Worm (Caenorhabditis elegans): Measurements from ENCODE around the gene tsp-11.

DNA sequence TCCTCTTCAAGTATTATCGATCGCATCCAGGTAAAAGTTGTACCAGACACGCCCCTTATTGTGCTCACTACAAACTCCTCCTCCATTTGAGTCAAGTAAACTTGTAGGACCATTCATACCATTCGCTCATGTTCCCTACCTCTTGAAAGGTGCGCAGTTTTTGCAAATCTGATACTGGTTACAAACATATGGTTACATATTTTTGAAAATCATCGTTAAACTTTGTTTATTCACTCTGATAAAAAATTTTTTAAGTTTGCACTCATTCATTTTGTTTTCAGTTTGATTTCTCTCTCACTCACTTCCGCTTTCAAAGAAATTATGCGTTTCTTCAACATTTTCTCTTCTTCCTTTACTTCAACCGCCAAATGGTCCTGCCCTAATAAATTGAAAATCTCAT is 8.3 kb downstream of the tsp-11 start, which contains the start of gene B0563.1:
- TF ChIP-seq nhr-43 (tag; optimal IDR thresholded peaks at IDR 0.05; ENCODE audit: poor library complexity, severe bottlenecking) (no peak), unc-39 (tag; optimal IDR thresholded peaks at IDR 0.05) (no peak)

All from whole organism, L3 larva.